Worm (Caenorhabditis elegans): ENCODE results near the gene Y17G7B.22.

Y17G7B.22 gene

ce11 chrII:12052924-12053323 lies 14.9 kb upstream of the Y17G7B.22 start (continued):
- TF ChIP-seq zfp-3 (GFP tag; conservative IDR thresholded peaks at IDR 0.05), result 0 out of 2 replicates have a peak, but pooled peaks have one; percentile 41
- TF ChIP-seq ceh-20 (GFP tag; IDR thresholded peaks at IDR 0.05), result no peak
- TF ChIP-seq fos-1 (tag; optimal IDR thresholded peaks at IDR 0.05), result no peak
- 0 out of 2 replicates have a peak, but pooled peaks have one; percentile 26 for TF ChIP-seq set-16 (GFP tag; IDR thresholded peaks at IDR 0.05)
- no peak for TF ChIP-seq madf-5 (GFP tag; IDR thresholded peaks at IDR 0.05)
- no peak for TF ChIP-seq nhr-11 (tag; optimal IDR thresholded peaks at IDR 0.05)
- TF ChIP-seq mdl-1 (tag; optimal IDR thresholded peaks at IDR 0.05), result peak in 1 of 2 experiments; percentile 25
- no peak for TF ChIP-seq fkh-10 (GFP tag; optimal IDR thresholded peaks at IDR 0.05)
- TF ChIP-seq arid-1 (GFP tag; conservative IDR thresholded peaks at IDR 0.05), result no peak

- no peak for TF ChIP-seq nhr-25 (tag; optimal IDR thresholded peaks at IDR 0.05; ENCODE audit: borderline replicate concordance, insufficient read depth)
- no peak for TF ChIP-seq ceh-82 (tag; optimal IDR thresholded peaks at IDR 0.05)
- TF ChIP-seq nhr-76 (tag; optimal IDR thresholded peaks at IDR 0.05), result no peak
- TF ChIP-seq mes-2 (tag; optimal IDR thresholded peaks at IDR 0.05; ENCODE audit: poor library complexity, severe bottlenecking), result no peak
- TF ChIP-seq dmd-8 (GFP tag; IDR thresholded peaks at IDR 0.05), result no peak
- TF ChIP-seq hlh-11 (tag; optimal IDR thresholded peaks at IDR 0.05), result peak; percentile 6
- TF ChIP-seq lsy-2 (tag; optimal IDR thresholded peaks at IDR 0.05), result no peak
- peak in 1 of 2 experiments; percentile 58 for TF ChIP-seq unc-62 (GFP tag; optimal IDR thresholded peaks at IDR 0.05 in 1 of 2)
- no peak for TF ChIP-seq unc-62 (tag; optimal IDR thresholded peaks at IDR 0.05)
- peak; percentile 18 for TF ChIP-seq nhr-28 (tag; optimal IDR thresholded peaks at IDR 0.05)
- TF ChIP-seq zip-11 (GFP tag; IDR thresholded peaks at IDR 0.05), result no peak
- no peak for TF ChIP-seq F49E8.2 (tag; optimal IDR thresholded peaks at IDR 0.05; ENCODE audit: borderline replicate concordance)
- TF ChIP-seq ztf-11 (tag; optimal IDR thresholded peaks at IDR 0.05), result no peak
- TF ChIP-seq mxl-3 (GFP tag; optimal IDR thresholded peaks at IDR 0.05), result peak; percentile 70
- no peak for TF ChIP-seq unc-130 (GFP tag; optimal IDR thresholded peaks at IDR 0.05)
- peak; percentile 35 to 77 for TF ChIP-seq mdl-1 (tag; optimal IDR thresholded peaks at IDR 0.05)
- peak; percentile 37 for TF ChIP-seq hlh-30 (tag; optimal IDR thresholded peaks at IDR 0.05; ENCODE audit: insufficient read depth)
- TF ChIP-seq ztf-7 (tag; optimal IDR thresholded peaks at IDR 0.05), result no peak
- no peak for TF ChIP-seq nhr-237 (tag; optimal IDR thresholded peaks at IDR 0.05)
- no peak for TF ChIP-seq fkh-10 (GFP tag; optimal IDR thresholded peaks at IDR 0.05)
These were observed 14.3 kb upstream of the Y17G7B.22 start for ce11 chrII:12053486-12053885.

ce11 chrII:12054150-12054549 lies 13.7 kb upstream of the Y17G7B.22 start:
- TF ChIP-seq R02D3.7 (tag; optimal IDR thresholded peaks at IDR 0.05), result no peak
- no peak for TF ChIP-seq daf-16 (GFP tag; optimal IDR thresholded peaks at IDR 0.05)
- TF ChIP-seq daf-16 (tag; optimal IDR thresholded peaks at IDR 0.05), result no peak
- TF ChIP-seq ceh-44 (GFP tag; IDR thresholded peaks at IDR 0.05), result no peak
- no peak for TF ChIP-seq nhr-42 (GFP tag; IDR thresholded peaks at IDR 0.05)
- TF ChIP-seq mep-1 (tag; optimal IDR thresholded peaks at IDR 0.05), result no peak
- no peak for TF ChIP-seq nhr-10 (tag; optimal IDR thresholded peaks at IDR 0.05)
- no peak for TF ChIP-seq set-16 (GFP tag; IDR thresholded peaks at IDR 0.05)
- no peak for TF ChIP-seq dpl-1 (GFP tag; optimal IDR thresholded peaks at IDR 0.05)
- 0 out of 2 replicates have a peak, but pooled peaks have one; percentile 15 for TF ChIP-seq hmg-1.1 (GFP tag; IDR thresholded peaks at IDR 0.05)
- TF ChIP-seq tra-1 (GFP tag; IDR thresholded peaks at IDR 0.05), result no peak
- no peak for TF ChIP-seq Y48G9A.11 (GFP tag; IDR thresholded peaks at IDR 0.05)
- no peak for TF ChIP-seq nhr-41 (GFP tag; IDR thresholded peaks at IDR 0.05)
- TF ChIP-seq Y5F2A.4 (GFP tag; optimal IDR thresholded peaks at IDR 0.05), result no peak
- no peak for TF ChIP-seq dve-1 (tag; optimal IDR thresholded peaks at IDR 0.05; ENCODE audit: insufficient read depth)
- TF ChIP-seq lsy-2 (tag; optimal IDR thresholded peaks at IDR 0.05), result peak in 1 of 2 experiments; percentile 1
- no peak for TF ChIP-seq dmd-6 (GFP tag; IDR thresholded peaks at IDR 0.05)
- TF ChIP-seq ZK337.2 (GFP tag; IDR thresholded peaks at IDR 0.05), result no peak
- TF ChIP-seq aha-1 (tag), result peak; percentile 27
- TF ChIP-seq madf-5 (GFP tag; IDR thresholded peaks at IDR 0.05), result 0 out of 4 replicates have a peak, but pooled peaks of 1 of the 2 experiments have one; percentile 28
- TF ChIP-seq lin-38 (GFP tag; IDR thresholded peaks at IDR 0.05), result no peak
- no peak for TF ChIP-seq nhr-76 (tag; optimal IDR thresholded peaks at IDR 0.05)
- TF ChIP-seq snpc-1.2 (GFP tag; IDR thresholded peaks at IDR 0.05), result no peak

Data from whole organism, L4 larva.